Worm (Caenorhabditis elegans): Measurements from ENCODE around the gene C18B2.2.

C18B2.2 gene

ce11 chrX:3610442-3610841 is 12.8 kb upstream of the C18B2.2 start:
- TF ChIP-seq B0336.3 (GFP tag; IDR thresholded peaks at IDR 0.05) (no peak), F22D6.2 (tag; optimal IDR thresholded peaks at IDR 0.05) (no peak), efl-1 (GFP tag; optimal IDR thresholded peaks at IDR 0.05) (no peak), zfh-2 (GFP tag; conservative IDR thresholded peaks at IDR 0.05) (no peak), atf-7 (tag; optimal IDR thresholded peaks at IDR 0.05) (no peak), lin-35 (GFP tag; optimal IDR thresholded peaks at IDR 0.05) (no peak), F55B11.4 (tag; optimal IDR thresholded peaks at IDR 0.05; ENCODE audit: borderline replicate concordance, insufficient read depth) (no peak), tlf-1 (GFP tag; optimal IDR thresholded peaks at IDR 0.05) (no peak)

ce11 chrX:3611042-3611623 is 12.1 kb upstream of the C18B2.2 start, which contains the start of gene C18B2.5:
Gene C18B2.5 (minus strand): TSS chrX:3611092.
- TF ChIP-seq ceh-58 (GFP tag; IDR thresholded peaks at IDR 0.05), result no peak
- no peak for TF ChIP-seq rec-8 (tag; optimal IDR thresholded peaks at IDR 0.05)
- TF ChIP-seq mxl-1 (tag; optimal IDR thresholded peaks at IDR 0.05), result no peak
- TF ChIP-seq let-526 (GFP tag; IDR thresholded peaks at IDR 0.05), result peak; percentile 74
- peak; percentile 80 for TF ChIP-seq ets-4 (GFP tag; optimal IDR thresholded peaks at IDR 0.05)
- TF ChIP-seq let-607 (tag; optimal IDR thresholded peaks at IDR 0.05), result peak; percentile 19 to 82
- TF ChIP-seq rpc-1 (optimal IDR thresholded peaks at IDR 0.05), result no peak
- TF ChIP-seq rpc-1 (tag; optimal IDR thresholded peaks at IDR 0.05), result no peak
- no peak for TF ChIP-seq chd-7 (tag; optimal IDR thresholded peaks at IDR 0.05)
- no peak for TF ChIP-seq attf-5 (GFP tag; optimal IDR thresholded peaks at IDR 0.05)
- no peak for TF ChIP-seq ztf-25 (GFP tag; IDR thresholded peaks at IDR 0.05)
- no peak for TF ChIP-seq somi-1 (GFP tag; optimal IDR thresholded peaks at IDR 0.05)
- TF ChIP-seq sea-2 (GFP tag; IDR thresholded peaks at IDR 0.05), result no peak
- TF ChIP-seq dox-1 (GFP tag; IDR thresholded peaks at IDR 0.05), result peak; percentile 74
- no peak for TF ChIP-seq sptf-2 (GFP tag; optimal IDR thresholded peaks at IDR 0.05)
- no peak for TF ChIP-seq mcd-1 (GFP tag; IDR thresholded peaks at IDR 0.05)
- TF ChIP-seq nhr-80 (tag; optimal IDR thresholded peaks at IDR 0.05), result peak; percentile 98

- TF ChIP-seq Y56A3A.18 (GFP tag; IDR thresholded peaks at IDR 0.05), result no peak
These were observed 11.5 kb upstream of the C18B2.2 start for ce11 chrX:3611740-3612139.

ce11 chrX:3613665-3614064 is 9.6 kb upstream of the C18B2.2 start:
- TF ChIP-seq let-607 (tag; optimal IDR thresholded peaks at IDR 0.05) (peak; percentile 13 to 21), ceh-27 (GFP tag; optimal IDR thresholded peaks at IDR 0.05) (no peak), sptf-2 (GFP tag; optimal IDR thresholded peaks at IDR 0.05) (no peak), somi-1 (GFP tag; optimal IDR thresholded peaks at IDR 0.05) (no peak), nhr-80 (tag; optimal IDR thresholded peaks at IDR 0.05) (peak; percentile 83), hrde-1 (tag; optimal IDR thresholded peaks at IDR 0.05; ENCODE audit: borderline replicate concordance) (no peak)

- TF ChIP-seq sea-2 (GFP tag; IDR thresholded peaks at IDR 0.05), result no peak
These were observed 6.0 kb upstream of the C18B2.2 start, which contains the start of gene del-9 for ce11 chrX:3617218-3617617. Gene del-9 (minus strand): TSS chrX:3617318.

- TF ChIP-seq B0019.2 (GFP tag; conservative IDR thresholded peaks at IDR 0.05) (no peak), unc-62 (GFP tag; optimal IDR thresholded peaks at IDR 0.05) (no peak), B0261.1 (tag; optimal IDR thresholded peaks at IDR 0.05) (no peak), mxl-1 (tag; optimal IDR thresholded peaks at IDR 0.05) (no peak), ekl-4 (GFP tag; IDR thresholded peaks at IDR 0.05) (no peak), aptf-2 (GFP tag; conservative IDR thresholded peaks at IDR 0.05) (no peak), Y79H2A.3 (GFP tag; conservative IDR thresholded peaks at IDR 0.05) (no peak), C06A6.2 (GFP tag; conservative IDR thresholded peaks at IDR 0.05) (no peak), ztf-18 (tag; optimal IDR thresholded peaks at IDR 0.05) (no peak), snpc-1.1 (tag; optimal IDR thresholded peaks at IDR 0.05; ENCODE audit: insufficient read depth) (no peak), Y53G8AR.9 (GFP tag; conservative IDR thresholded peaks at IDR 0.05) (no peak), nfyb-1 (GFP tag; IDR thresholded peaks at IDR 0.05) (no peak), C17E4.6 (GFP tag; IDR thresholded peaks at IDR 0.05) (no peak), nhr-179 (tag; optimal IDR thresholded peaks at IDR 0.05) (no peak)
These were observed 4.4 kb upstream of the C18B2.2 start for ce11 chrX:3618842-3619241.

Measured in whole organism, young adult.